Worm (Caenorhabditis elegans) whole organism, young adult: ENCODE data around the gene F56D6.22.

Source experiments
- B0261.1 ChIP-seq: sonication (generic microtip); optimal IDR thresholded peaks from 2 replicates; lab custom pipeline; 2016; ENCODE audit warnings: mild to moderate bottlenecking, missing genetic modification characterization, moderate library complexity, missing compliant biosample characterization
- B0336.3 ChIP-seq: fragments of 200-800 bp; sonication (Bioruptor generic); IDR thresholded peaks from 2 replicates; pipeline ENCODE4 v1.3.6; 2022; ENCODE audit warnings: missing genetic modification characterization, missing compliant biosample characterization
- C17E4.6 ChIP-seq: fragments of 200-800 bp; sonication (Bioruptor generic); IDR thresholded peaks from 2 replicates; pipeline ENCODE4 v1.3.6; 2022; ENCODE audit warnings: missing genetic modification reagents, missing genetic modification characterization, missing compliant biosample characterization
- F10E7.11 ChIP-seq: sonication (generic microtip); optimal IDR thresholded peaks from 2 replicates; lab custom pipeline; 2017; ENCODE audit warnings: mild to moderate bottlenecking, missing genetic modification characterization, moderate library complexity, missing compliant biosample characterization
- F22D6.2 ChIP-seq: sonication (generic microtip); optimal IDR thresholded peaks from 2 replicates; lab custom pipeline; 2016; ENCODE audit warnings: mild to moderate bottlenecking, missing genetic modification characterization, missing compliant biosample characterization
- F39B2.1 ChIP-seq: fragments of 200-800 bp; sonication (Bioruptor generic); IDR thresholded peaks from 2 replicates; pipeline ENCODE4 v1.3.6; 2022; ENCODE audit warnings: missing genetic modification reagents, missing genetic modification characterization, missing compliant biosample characterization
- F52B5.7 ChIP-seq: sonication (generic microtip); optimal IDR thresholded peaks from 2 replicates; lab custom pipeline; 2016; ENCODE audit warnings: mild to moderate bottlenecking, missing genetic modification characterization, missing compliant biosample characterization
- F57C9.4 ChIP-seq: sonication (generic microtip); optimal IDR thresholded peaks from 2 replicates; lab custom pipeline; 2017; ENCODE audit warnings: mild to moderate bottlenecking, missing genetic modification characterization, missing compliant biosample characterization
- T07F8.4 ChIP-seq: sonication (generic microtip); optimal IDR thresholded peaks from 2 replicates; lab custom pipeline; 2016; ENCODE audit warnings: mild to moderate bottlenecking, missing genetic modification characterization, moderate library complexity, missing compliant biosample characterization
- ama-1 ChIP-seq, 3 experiments: fragments of 150-350 bp in 1 of 3; sonication (generic microtip) in 2 of 3; optimal IDR thresholded peaks; 2 replicates each; lab custom pipeline; 2014 to 2018; ENCODE audit warnings: missing biosample characterization in 2 of 3, missing genetic modification characterization in 2 of 3, missing genetic modification reagents in 2 of 3
- athp-1 ChIP-seq: sonication (generic microtip); optimal IDR thresholded peaks from 2 replicates; lab custom pipeline; 2017; ENCODE audit warnings: mild to moderate bottlenecking, missing genetic modification characterization, missing compliant biosample characterization
- attf-3 ChIP-seq: fragments of 200-800 bp; sonication (Bioruptor generic); conservative IDR thresholded peaks from 2 replicates; pipeline ENCODE4 v1.3.6; 2022; ENCODE audit warnings: missing genetic modification reagents, missing genetic modification characterization, missing compliant biosample characterization
- attf-5 ChIP-seq: fragments of 200-800 bp; sonication (Bioruptor generic); optimal IDR thresholded peaks from 2 replicates; lab custom pipeline; 2018; ENCODE audit warnings: mild to moderate bottlenecking, missing genetic modification characterization, missing compliant biosample characterization
- die-1 ChIP-seq: sonication (generic microtip); optimal IDR thresholded peaks from 2 replicates; lab custom pipeline; 2016; ENCODE audit warnings: missing genotype, mild to moderate bottlenecking, missing genetic modification characterization, missing compliant biosample characterization
- dox-1 ChIP-seq: fragments of 200-800 bp; sonication (Bioruptor generic); IDR thresholded peaks from 2 replicates; pipeline ENCODE4 v1.3.6; 2022; ENCODE audit warnings: missing genetic modification reagents, missing genetic modification characterization, missing compliant biosample characterization
- egrh-3 ChIP-seq: fragments of 200-800 bp; sonication (Bioruptor generic); IDR thresholded peaks from 2 replicates; pipeline ENCODE4 v1.3.6; 2022; ENCODE audit warnings: missing genetic modification reagents, missing genetic modification characterization, missing compliant biosample characterization
- fkh-3 ChIP-seq: sonication (generic microtip); optimal IDR thresholded peaks from 2 replicates; lab custom pipeline; 2016; ENCODE audit warnings: mild to moderate bottlenecking, missing genetic modification characterization, missing compliant biosample characterization
- hlh-12 ChIP-seq: sonication (generic microtip); optimal IDR thresholded peaks from 2 replicates; lab custom pipeline; 2016; ENCODE audit warnings: missing genetic modification characterization, missing compliant biosample characterization
- lin-26 ChIP-seq: fragments of 200-800 bp; sonication (Bioruptor generic); IDR thresholded peaks from 2 replicates; pipeline ENCODE4 v1.3.6; 2022; ENCODE audit warnings: missing genetic modification reagents, missing genetic modification characterization, missing compliant biosample characterization
- lin-35 ChIP-seq, 3 experiments: fragments of 150-350 bp in 2 of 3; sonication (generic microtip) in 1 of 3; optimal IDR thresholded peaks; 2 replicates each; lab custom pipeline; 2014 to 2018; ENCODE audit warnings: missing biosample characterization in 3 of 3, missing genetic modification characterization in 3 of 3, missing genetic modification reagents in 3 of 3
- lir-1 ChIP-seq: fragments of 200-800 bp; sonication (Bioruptor generic); conservative IDR thresholded peaks from 2 replicates; pipeline ENCODE4 v1.3.6; 2022; ENCODE audit warnings: missing genetic modification reagents, missing genetic modification characterization, missing compliant biosample characterization
- madf-3 ChIP-seq: fragments of 200-800 bp; sonication (Bioruptor generic); IDR thresholded peaks from 2 replicates; pipeline ENCODE4 v1.3.6; 2022; ENCODE audit warnings: missing genetic modification reagents, missing genetic modification characterization, missing compliant biosample characterization
- mes-4 ChIP-seq: sonication (generic microtip); optimal IDR thresholded peaks from 2 replicates; lab custom pipeline; 2016; ENCODE audit warnings: missing genotype, missing genetic modification characterization, missing compliant biosample characterization
- nfya-1 ChIP-seq: sonication (generic microtip); optimal IDR thresholded peaks from 2 replicates; lab custom pipeline; 2017; ENCODE audit warnings: antibody characterized with exemption, missing compliant biosample characterization, missing genetic modification characterization, borderline replicate concordance; ENCODE audit not compliant: insufficient read depth
- nfya-2 ChIP-seq: fragments of 200-800 bp; sonication (Bioruptor generic); IDR thresholded peaks from 2 replicates; pipeline ENCODE4 v1.3.6; 2022; ENCODE audit warnings: missing genetic modification reagents, missing genetic modification characterization, missing compliant biosample characterization
- pbrm-1 ChIP-seq: fragments of 200-800 bp; sonication (Bioruptor generic); IDR thresholded peaks from 2 replicates; pipeline ENCODE4 v1.3.6; 2022; ENCODE audit warnings: missing genetic modification reagents, missing genetic modification characterization, missing compliant biosample characterization
- rcor-1 ChIP-seq: fragments of 200-800 bp; sonication (Bioruptor generic); IDR thresholded peaks from 2 replicates; pipeline ENCODE4 v1.3.6; 2022; ENCODE audit warnings: missing genetic modification reagents, missing genetic modification characterization, missing compliant biosample characterization
- rpc-1 ChIP-seq, 2 experiments: fragments of 150-350 bp in 1 of 2; sonication (generic microtip) in 1 of 2; optimal IDR thresholded peaks; 2 replicates each; lab custom pipeline; 2014 to 2018; ENCODE audit warnings: missing biosample characterization in 1 of 2, missing genetic modification characterization in 1 of 2, missing genetic modification reagents in 1 of 2, missing genotype in 1 of 2
- sdz-38 ChIP-seq: sonication (generic microtip); optimal IDR thresholded peaks from 2 replicates; lab custom pipeline; 2016; ENCODE audit warnings: missing genotype, missing genetic modification characterization, missing compliant biosample characterization
- sea-2 ChIP-seq: fragments of 200-800 bp; sonication (Bioruptor generic); IDR thresholded peaks from 2 replicates; pipeline ENCODE4 v1.3.6; 2022; ENCODE audit warnings: missing genetic modification characterization, missing compliant biosample characterization
- snpc-3.4 ChIP-seq: sonication (generic microtip); optimal IDR thresholded peaks from 2 replicates; lab custom pipeline; 2017; ENCODE audit warnings: missing genetic modification characterization, mild to moderate bottlenecking, missing compliant biosample characterization, antibody characterized with exemption, moderate library complexity, missing genotype, missing genetic modification reagents
- tbp1 ChIP-seq: fragments of 200-800 bp; sonication (Bioruptor generic); optimal IDR thresholded peaks from 2 replicates; lab custom pipeline; 2018; ENCODE audit warnings: mild to moderate bottlenecking, missing genetic modification characterization, missing compliant biosample characterization
- zfh-2 ChIP-seq: fragments of 200-800 bp; sonication (Bioruptor generic); conservative IDR thresholded peaks from 2 replicates; pipeline ENCODE4 v1.3.6; 2022; ENCODE audit warnings: missing genetic modification reagents, missing genetic modification characterization, missing compliant biosample characterization
- zim-3 ChIP-seq: sonication (generic microtip); optimal IDR thresholded peaks from 2 replicates; lab custom pipeline; 2017; ENCODE audit warnings: mild to moderate bottlenecking, missing genetic modification characterization, moderate library complexity, missing compliant biosample characterization
- ztf-22 ChIP-seq: fragments of 200-800 bp; sonication (Bioruptor generic); optimal IDR thresholded peaks from 2 replicates; lab custom pipeline; 2018; ENCODE audit warnings: mild to moderate bottlenecking, missing genetic modification characterization, moderate library complexity, missing compliant biosample characterization
- ztf-3 ChIP-seq: fragments of 200-800 bp; sonication (Bioruptor generic); optimal IDR thresholded peaks from 2 replicates; lab custom pipeline; 2018; ENCODE audit warnings: mild to moderate bottlenecking, missing genetic modification characterization, missing compliant biosample characterization
- ztf-6 ChIP-seq: fragments of 200-800 bp; sonication (Bioruptor generic); IDR thresholded peaks from 2 replicates; pipeline ENCODE4 v1.3.6; 2022; ENCODE audit warnings: missing genetic modification reagents, missing genetic modification characterization, missing compliant biosample characterization

The F56D6.22 gene

ce11 chrIV:3917405-3917804 is 10.0 kb upstream of the F56D6.22 start, which contains the start of gene F56D6.14:
F56D6.14 (plus strand) TSS chrIV:3917705.
- TF ChIP-seq athp-1 (tag; lab: Kevin White, UChicago) (no peak), F10E7.11 (tag; lab: Kevin White, UChicago) (no peak), lir-1 (no peak), sea-2 (no peak), lin-26 (GFP tag; lab: Robert Waterston, UW) (no peak), B0261.1 (tag; lab: Kevin White, UChicago) (no peak), zfh-2 (no peak), F52B5.7 (tag; lab: Kevin White, UChicago) (no peak), ama-1 (optimal IDR thresholded peaks at IDR 0.05; lab: Kevin White, UChicago) (no peak), ama-1 (GFP tag; optimal IDR thresholded peaks at IDR 0.05; lab: Kevin White, UChicago) (no peak), B0336.3 (GFP tag; lab: Robert Waterston, UW) (no peak), F39B2.1 (GFP tag; lab: Robert Waterston, UW) (no peak), C17E4.6 (GFP tag; lab: Robert Waterston, UW) (no peak), F22D6.2 (tag; lab: Kevin White, UChicago) (no peak), nfya-1 (no peak), hlh-12 (no peak), nfya-2 (GFP tag; lab: Robert Waterston, UW) (no peak), tbp1 (GFP tag; lab: Kevin White, UChicago) (no peak), dox-1 (no peak), attf-3 (GFP tag; lab: Robert Waterston, UW) (no peak), lin-35 (GFP tag; optimal IDR thresholded peaks at IDR 0.05; lab: Kevin White, UChicago) (no peak)

ce11 chrIV:3915296-3915695 is 7.9 kb upstream of the F56D6.22 start, which contains the start of gene srz-20:
srz-20 (plus strand) TSS chrIV:3915596.
- TF ChIP-seq madf-3 (no peak), sdz-38 (tag; lab: Kevin White, UChicago) (no peak), mes-4 (no peak)

ce11 chrIV:3914462-3914861 is 7.1 kb upstream of the F56D6.22 start, which contains the start of gene F56D6.19:
F56D6.19 (plus strand) TSS chrIV:3914762.
- no peak for TF ChIP-seq pbrm-1 (GFP tag; lab: Robert Waterston, UW)
- no peak for TF ChIP-seq F22D6.2 (tag; lab: Kevin White, UChicago)
- TF ChIP-seq ztf-3: no peak
- TF ChIP-seq madf-3: no peak
- TF ChIP-seq sea-2: no peak
- TF ChIP-seq ztf-6 (GFP tag; lab: Robert Waterston, UW): no peak
- TF ChIP-seq rpc-1 (optimal IDR thresholded peaks at IDR 0.05; lab: Kevin White, UChicago): no peak
- TF ChIP-seq rpc-1 (tag; optimal IDR thresholded peaks at IDR 0.05; lab: Kevin White, UChicago): no peak
- no peak for TF ChIP-seq ama-1 (optimal IDR thresholded peaks at IDR 0.05; lab: Kevin White, UChicago)
- TF ChIP-seq ama-1 (GFP tag; optimal IDR thresholded peaks at IDR 0.05; lab: Kevin White, UChicago): no peak
- TF ChIP-seq F57C9.4 (tag; lab: Kevin White, UChicago): no peak
- no peak for TF ChIP-seq T07F8.4 (tag; lab: Kevin White, UChicago)
- TF ChIP-seq ztf-22 (GFP tag; lab: Kevin White, UChicago): no peak
- TF ChIP-seq mes-4: no peak
- TF ChIP-seq rcor-1: no peak
- TF ChIP-seq athp-1 (tag; lab: Kevin White, UChicago): no peak
- no peak for TF ChIP-seq attf-5 (GFP tag; lab: Kevin White, UChicago)
- TF ChIP-seq zim-3 (tag; lab: Kevin White, UChicago): no peak
- TF ChIP-seq F10E7.11 (tag; lab: Kevin White, UChicago): no peak
- no peak for TF ChIP-seq fkh-3 (tag; lab: Kevin White, UChicago)

- no peak for TF ChIP-seq die-1 (tag; lab: Kevin White, UChicago)
- TF ChIP-seq snpc-3.4 (tag; lab: Kevin White, UChicago): no peak
- no peak for TF ChIP-seq ztf-22 (GFP tag; lab: Kevin White, UChicago)
- no peak for TF ChIP-seq egrh-3 (GFP tag; lab: Robert Waterston, UW)
Measured at ce11 chrIV:3912598-3912997, 5.2 kb upstream of the F56D6.22 start, which contains the start of gene F56D6.20. F56D6.20 (plus strand) TSS chrIV:3912898.
